Worm (Caenorhabditis elegans) whole organism, dauer: ENCODE results near the gene F17C11.12.

Experiments used
- unc-62 ChIP-seq: sonication (generic microtip); optimal IDR thresholded peaks from 2 replicates; lab custom pipeline; 2017; ENCODE audit warnings: missing biosample characterization, missing genetic modification reagents, missing genetic modification characterization

The F17C11.12 gene

ce11 chrV:10918373-10918772 lies 18.3 kb downstream of the F17C11.12 start, which contains the start of gene F58B4.2:
TSS of gene F58B4.2 (minus strand) at chrV:10918473.
- no peak for TF ChIP-seq unc-62 (GFP tag; lab: Kevin White, UChicago)

- no peak for TF ChIP-seq unc-62 (GFP tag; lab: Kevin White, UChicago)
These were observed 20.8 kb downstream of the F17C11.12 start for ce11 chrV:10915922-10916321.

ce11 chrV:10909959-10910358 lies 26.8 kb downstream of the F17C11.12 start:
- TF ChIP-seq unc-62 (GFP tag; lab: Kevin White, UChicago) = no peak

ce11 chrV:10909071-10909470 lies 27.6 kb downstream of the F17C11.12 start, which contains the start of gene zzz-1:
TSS of gene zzz-1 (minus strand) at chrV:10909171.
- no peak for TF ChIP-seq unc-62 (GFP tag; lab: Kevin White, UChicago)

ce11 chrV:10904795-10905194 lies 31.9 kb downstream of the F17C11.12 start:
- TF ChIP-seq unc-62 (GFP tag; lab: Kevin White, UChicago) = no peak

- no peak for TF ChIP-seq unc-62 (GFP tag; lab: Kevin White, UChicago)
These were observed 33.0 kb downstream of the F17C11.12 start, which contains the start of gene F32D8.15 for ce11 chrV:10903748-10904147. TSS of gene F32D8.15 (plus strand) at chrV:10904048.

- no peak for TF ChIP-seq unc-62 (GFP tag; lab: Kevin White, UChicago)
These were observed 34.0 kb downstream of the F17C11.12 start, which contains the start of gene F32D8.8 for ce11 chrV:10902682-10903081. TSS of gene F32D8.8 (minus strand) at chrV:10902782.

ce11 chrV:10901125-10901524 lies 35.6 kb downstream of the F17C11.12 start, which contains the start of gene spp-16:
TSS of gene spp-16 (minus strand) at chrV:10901303.
- TF ChIP-seq unc-62 (GFP tag; lab: Kevin White, UChicago) = no peak

ce11 chrV:10898629-10899028 lies 38.1 kb downstream of the F17C11.12 start:
- no peak for TF ChIP-seq unc-62 (GFP tag; lab: Kevin White, UChicago)

- TF ChIP-seq unc-62 (GFP tag; lab: Kevin White, UChicago) = no peak
These were observed 38.6 kb downstream of the F17C11.12 start, which contains the start of gene F32D8.7 for ce11 chrV:10898107-10898506. TSS of gene F32D8.7 (plus strand) at chrV:10898435.

ce11 chrV:10897172-10897571 lies 39.5 kb downstream of the F17C11.12 start:
- no peak for TF ChIP-seq unc-62 (GFP tag; lab: Kevin White, UChicago)

- TF ChIP-seq unc-62 (GFP tag; lab: Kevin White, UChicago) = no peak
These were observed 39.8 kb downstream of the F17C11.12 start, which contains the start of gene sec-61.G for ce11 chrV:10897106-10897171. TSS of gene sec-61.G (minus strand) at chrV:10897143.

- TF ChIP-seq unc-62 (GFP tag; lab: Kevin White, UChicago) = no peak
These were observed 40.0 kb downstream of the F17C11.12 start for ce11 chrV:10896706-10897105.

ce11 chrV:10896295-10896694 lies 40.4 kb downstream of the F17C11.12 start, which contains the start of gene F32D8.13:
TSS of gene F32D8.13 (minus strand) at chrV:10896543.
- TF ChIP-seq unc-62 (GFP tag; lab: Kevin White, UChicago) = no peak

ce11 chrV:10894601-10895000 lies 42.1 kb downstream of the F17C11.12 start, which contains the start of the genes F32D8.14 and F32D8.5:
TSS of gene F32D8.14 (minus strand) at chrV:10894788.
TSS of gene F32D8.5 (plus strand) at chrV:10894800.
- no peak for TF ChIP-seq unc-62 (GFP tag; lab: Kevin White, UChicago)

ce11 chrV:10893510-10894128 lies 43.1 kb downstream of the F17C11.12 start, which contains the start of gene F32D8.4:
TSS of gene F32D8.4 (minus strand) at chrV:10893560.
- TF ChIP-seq unc-62 (GFP tag; lab: Kevin White, UChicago) = no peak

- TF ChIP-seq unc-62 (GFP tag; lab: Kevin White, UChicago) = no peak
These were observed 45.7 kb downstream of the F17C11.12 start, which contains the start of gene F32D8.12 for ce11 chrV:10890980-10891379. TSS of gene F32D8.12 (minus strand) at chrV:10891027.
